Worm (Caenorhabditis elegans) whole organism, L4 larva: ENCODE measurements around the gene ZK637.12.
A peak's percentile ranks its signal among the peaks of the same experiment; 100 is the strongest.

Source experiments
- F44E2.7 ChIP-seq: fragments of 200-800 bp; sonication (Bioruptor generic); IDR thresholded peaks from 2 replicates; pipeline ENCODE4 v2.1.2; 2022; ENCODE audit warnings: missing genetic modification characterization, missing compliant biosample characterization
- R02D3.7 ChIP-seq: fragments of 150-350 bp; sonication (generic microtip); optimal IDR thresholded peaks from 3 replicates; lab custom pipeline; 2014; ENCODE audit warnings: missing biosample characterization, missing genetic modification characterization
- T26A8.4 ChIP-seq: fragments of 200-800 bp; sonication (Bioruptor generic); IDR thresholded peaks from 2 replicates; pipeline ENCODE4 v1.3.6; 2022; ENCODE audit warnings: missing genetic modification characterization, missing compliant biosample characterization
- ZK337.2 ChIP-seq: fragments of 200-800 bp; sonication (Bioruptor generic); IDR thresholded peaks from 2 replicates; pipeline ENCODE4 v1.3.6; 2022; ENCODE audit warnings: missing genetic modification reagents, missing genetic modification characterization, missing compliant biosample characterization
- ZK546.5 ChIP-seq, 2 experiments: sonication (generic microtip); optimal IDR thresholded peaks; 2 replicates each; lab custom pipeline; 2017; ENCODE audit warnings: missing biosample characterization in 2 of 2, missing genetic modification characterization in 2 of 2
- aha-1 ChIP-seq: fragments of 150-350 bp; peaks from one replicate; lab custom pipeline; 2014; ENCODE audit warnings: missing biosample characterization, missing genetic modification characterization
- ama-1 ChIP-seq: fragments of 150-350 bp; optimal IDR thresholded peaks from 2 replicates; lab custom pipeline; 2014; ENCODE audit warnings: inconsistent platforms, mixed read lengths
- ceh-20 ChIP-seq: fragments of 200-800 bp; sonication (Bioruptor generic); IDR thresholded peaks from 2 replicates; pipeline ENCODE4 v1.3.6; 2022; ENCODE audit warnings: missing genetic modification reagents, missing genetic modification characterization, missing compliant biosample characterization
- ceh-28 ChIP-seq: fragments of 150-350 bp; optimal IDR thresholded peaks from 2 replicates; lab custom pipeline; 2014; ENCODE audit warnings: missing biosample characterization, missing genetic modification reagents, missing genetic modification characterization
- daf-16 ChIP-seq, 3 experiments: sonication (generic microtip); optimal IDR thresholded peaks; 2 replicates each; lab custom pipeline; 2016 to 2017; ENCODE audit warnings: missing genetic modification characterization in 3 of 3, missing genetic modification reagents in 3 of 3, mild to moderate bottlenecking in 2 of 3, missing compliant biosample characterization in 2 of 3, missing biosample characterization in 1 of 3, moderate library complexity in 1 of 3
- daf-8 ChIP-seq: fragments of 200-800 bp; sonication (Bioruptor generic); IDR thresholded peaks from 2 replicates; pipeline ENCODE4 v1.3.6; 2022; ENCODE audit warnings: missing genetic modification characterization, missing compliant biosample characterization
- dmd-6 ChIP-seq: fragments of 200-800 bp; sonication (Bioruptor generic); IDR thresholded peaks from 2 replicates; pipeline ENCODE4 v1.3.6; 2022; ENCODE audit warnings: missing genetic modification reagents, missing genetic modification characterization, missing compliant biosample characterization
- egl-43 ChIP-seq: fragments of 200-800 bp; sonication (Bioruptor generic); IDR thresholded peaks from 2 replicates; pipeline ENCODE4 v1.3.6; 2022; ENCODE audit warnings: missing genetic modification reagents, missing genetic modification characterization, missing compliant biosample characterization
- fos-1 ChIP-seq: fragments of 150-350 bp; optimal IDR thresholded peaks from 2 replicates; lab custom pipeline; 2014; ENCODE audit warnings: missing biosample characterization, missing genetic modification characterization
- hlh-11 ChIP-seq: fragments of 200-800 bp; sonication (Bioruptor generic); optimal IDR thresholded peaks from 2 replicates; lab custom pipeline; 2018; ENCODE audit warnings: mild to moderate bottlenecking, missing genetic modification characterization, missing compliant biosample characterization
- hlh-30 ChIP-seq: sonication (generic microtip); optimal IDR thresholded peaks from 2 replicates; lab custom pipeline; 2017; ENCODE audit warnings: antibody characterized with exemption, mild to moderate bottlenecking, missing genetic modification characterization, missing compliant biosample characterization; ENCODE audit not compliant: insufficient read depth
- hmg-1.1 ChIP-seq: fragments of 200-800 bp; sonication (Bioruptor generic); IDR thresholded peaks from 2 replicates; pipeline ENCODE4 v1.3.6; 2022; ENCODE audit warnings: missing genetic modification reagents, missing genetic modification characterization, missing compliant biosample characterization
- lim-7 ChIP-seq: fragments of 200-800 bp; sonication (Bioruptor generic); IDR thresholded peaks from 2 replicates; pipeline ENCODE4 v1.3.6; 2022; ENCODE audit warnings: missing genetic modification characterization, missing compliant biosample characterization
- lin-1 ChIP-seq: fragments of 200-800 bp; sonication (Bioruptor generic); IDR thresholded peaks from 2 replicates; pipeline ENCODE4 v1.3.6; 2022; ENCODE audit warnings: missing genetic modification reagents, missing genetic modification characterization, missing compliant biosample characterization
- lin-15B ChIP-seq: fragments of 150-350 bp; sonication (generic microtip); optimal IDR thresholded peaks from 3 replicates; lab custom pipeline; 2014; ENCODE audit warnings: missing biosample characterization, missing genetic modification characterization
- lin-29 ChIP-seq: fragments of 200-800 bp; sonication (Bioruptor generic); IDR thresholded peaks from 2 replicates; pipeline ENCODE4 v1.3.6; 2022; ENCODE audit warnings: missing genetic modification reagents, missing genetic modification characterization, missing compliant biosample characterization
- lsy-2 ChIP-seq, 2 experiments: fragments of 150-350 bp in 1 of 2; sonication (generic microtip) in 1 of 2; optimal IDR thresholded peaks; 2 replicates each; lab custom pipeline; 2014 to 2017; ENCODE audit warnings: missing biosample characterization in 2 of 2, missing genetic modification characterization in 2 of 2
- mdt-29 ChIP-seq: fragments of 200-800 bp; sonication (Bioruptor generic); IDR thresholded peaks from 2 replicates; pipeline ENCODE4 v1.3.6; 2022; ENCODE audit warnings: missing genetic modification reagents, missing genetic modification characterization, missing compliant biosample characterization
- mep-1 ChIP-seq: fragments of 150-350 bp; sonication (generic microtip); optimal IDR thresholded peaks from 3 replicates; lab custom pipeline; 2014; ENCODE audit warnings: missing biosample characterization, missing genetic modification characterization
- nhr-11 ChIP-seq: fragments of 150-350 bp; optimal IDR thresholded peaks from 2 replicates; lab custom pipeline; 2014; ENCODE audit warnings: missing biosample characterization, missing genetic modification characterization
- nhr-41 ChIP-seq: fragments of 200-800 bp; sonication (Bioruptor generic); IDR thresholded peaks from 2 replicates; pipeline ENCODE4 v1.3.6; 2022; ENCODE audit warnings: missing genetic modification reagents, missing genetic modification characterization, missing compliant biosample characterization
- nhr-77 ChIP-seq: fragments of 150-350 bp; optimal IDR thresholded peaks from 2 replicates; lab custom pipeline; 2014; ENCODE audit warnings: missing biosample characterization, missing genetic modification characterization
- php-3 ChIP-seq: fragments of 200-800 bp; sonication (Bioruptor generic); IDR thresholded peaks from 2 replicates; pipeline ENCODE4 v1.3.6; 2022; ENCODE audit warnings: missing genetic modification reagents, missing genetic modification characterization, missing compliant biosample characterization
- rbr-2 ChIP-seq: sonication (generic microtip); optimal IDR thresholded peaks from 2 replicates; lab custom pipeline; 2016; ENCODE audit warnings: missing genotype, missing genetic modification characterization, missing compliant biosample characterization
- spr-3 ChIP-seq: fragments of 200-800 bp; sonication (Bioruptor generic); optimal IDR thresholded peaks from 2 replicates; lab custom pipeline; 2018; ENCODE audit warnings: mild to moderate bottlenecking, missing genetic modification characterization, missing compliant biosample characterization
- tag-97 ChIP-seq: fragments of 200-800 bp; sonication (Bioruptor generic); IDR thresholded peaks from 2 replicates; pipeline ENCODE4 v1.3.6; 2022; ENCODE audit warnings: missing genetic modification characterization, missing compliant biosample characterization
- zip-2 ChIP-seq: fragments of 150-350 bp; optimal IDR thresholded peaks from 2 replicates; lab custom pipeline; 2014; ENCODE audit warnings: missing biosample characterization, missing genetic modification characterization
- ztf-11 ChIP-seq: fragments of 150-350 bp; optimal IDR thresholded peaks from 2 replicates; lab custom pipeline; 2014; ENCODE audit warnings: missing biosample characterization, missing genetic modification characterization

ZK637.12 gene

DNA sequence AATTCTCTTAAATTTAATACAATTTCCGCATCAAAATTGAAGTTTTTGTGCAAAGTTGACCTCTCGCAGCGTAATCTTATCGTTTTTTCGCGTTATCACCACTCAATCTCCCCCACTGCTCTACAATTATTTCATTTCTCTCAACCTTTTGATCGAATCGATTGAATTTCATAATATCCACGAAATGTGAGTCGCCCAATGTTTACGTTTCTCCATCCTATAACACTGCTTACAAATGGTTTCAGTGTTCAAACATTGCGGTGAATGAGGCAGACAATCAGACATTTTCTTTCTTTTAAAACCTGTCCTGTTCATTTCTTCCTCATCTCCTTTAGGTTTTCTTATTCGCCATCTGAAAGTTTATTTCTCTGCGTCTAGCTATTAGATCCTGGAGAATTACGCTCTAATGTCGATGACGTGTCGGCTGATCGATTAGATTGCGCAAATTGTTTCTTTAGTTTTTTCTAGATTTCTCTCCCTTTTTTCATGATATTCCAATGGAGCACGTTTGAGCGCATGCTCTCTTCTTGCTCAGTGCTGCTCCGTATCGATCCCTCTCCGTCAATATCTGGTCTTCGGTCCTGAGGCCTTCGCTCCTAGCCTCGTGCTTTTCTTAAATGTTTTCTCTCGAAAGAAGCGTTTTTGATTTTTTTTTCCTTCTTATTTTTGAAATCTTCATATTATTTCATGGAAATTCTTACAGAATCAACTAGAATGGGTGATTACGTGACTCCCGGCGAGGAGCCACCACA is 18.9 kb upstream of the ZK637.12 start, which contains the start of gene unc-32 (continued):
- peak; percentile 34; the same call in 1 of the 2 replicates for TF ChIP-seq T26A8.4
- no peak for TF ChIP-seq lin-15B (tag; lab: Kevin White, UChicago)
- TF ChIP-seq zip-2 (tag; lab: Kevin White, UChicago): no peak
- TF ChIP-seq F44E2.7: no peak
- peak; percentile 71 for TF ChIP-seq hlh-30 (tag; lab: Kevin White, UChicago)
- TF ChIP-seq nhr-77 (tag; lab: Kevin White, UChicago): no peak
- peak; percentile 53 for TF ChIP-seq rbr-2 (tag; lab: Kevin White, UChicago)
- no peak for TF ChIP-seq nhr-11
- peak; percentile 37 for TF ChIP-seq hlh-11 (tag; lab: Kevin White, UChicago)

DNA sequence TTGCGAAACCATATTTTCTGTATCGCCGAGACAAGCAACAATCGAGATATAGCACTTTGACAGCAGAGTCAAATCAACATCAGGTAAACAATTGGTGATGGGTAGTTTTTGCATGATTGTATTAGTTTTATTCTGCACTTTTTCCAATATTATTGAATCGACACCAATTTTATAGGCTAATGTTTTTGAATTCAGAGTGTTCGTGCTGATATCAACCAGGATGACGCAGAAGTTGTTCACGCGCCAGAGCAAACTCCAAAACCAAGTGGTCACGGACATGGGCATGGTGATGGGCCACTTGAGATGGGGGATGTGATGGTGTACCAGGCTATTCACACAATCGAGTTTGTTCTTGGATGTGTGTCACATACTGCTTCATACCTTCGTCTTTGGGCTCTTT is 13.9 kb upstream of the ZK637.12 start:
- TF ChIP-seq daf-16 (GFP tag; optimal IDR thresholded peaks at IDR 0.05; lab: Kevin White, UChicago): no peak
- TF ChIP-seq daf-16 (tag; optimal IDR thresholded peaks at IDR 0.05; lab: Kevin White, UChicago): no peak
- TF ChIP-seq aha-1 (tag; lab: Kevin White, UChicago): peak; percentile 95
- TF ChIP-seq, all 104 proteins: peak for 1

DNA sequence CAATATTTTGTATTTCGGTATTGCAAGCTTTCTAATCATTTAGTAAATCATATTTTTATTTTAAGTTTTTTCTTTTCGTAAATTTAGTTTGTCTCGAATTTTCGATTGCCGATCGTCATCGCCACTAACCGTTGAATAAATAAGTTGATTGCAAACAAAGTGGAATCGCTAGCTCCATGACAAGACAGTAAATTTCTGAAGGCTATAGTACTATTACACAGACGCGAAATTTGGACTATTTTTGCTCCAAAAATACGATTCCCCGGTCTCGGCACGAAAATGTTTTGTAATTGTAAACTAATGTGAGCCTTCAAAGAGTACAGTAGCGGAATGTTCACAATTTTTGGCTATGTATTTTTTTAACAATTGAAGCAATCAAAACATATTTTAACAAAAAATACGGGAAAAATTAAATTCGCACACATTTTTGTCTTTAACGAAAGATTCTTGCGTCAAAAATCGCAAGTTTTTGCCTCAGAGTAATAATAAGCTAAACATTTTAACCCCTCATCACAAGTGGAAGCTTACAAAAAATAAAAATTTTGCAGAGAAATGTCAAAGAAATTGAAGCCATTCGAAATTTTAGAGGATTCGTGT is 12.3 kb upstream of the ZK637.12 start, which contains the start of gene tpk-1:
TSS of gene tpk-1 (plus strand) at position 547 of the 597 bp plus-strand sequence.
- TF ChIP-seq mep-1 (tag; lab: Kevin White, UChicago) (peak; percentile 19), ceh-20 (GFP tag; lab: Robert Waterston, UW) (no peak), fos-1 (tag; lab: Kevin White, UChicago) (no peak), tag-97 (no peak), egl-43 (GFP tag; lab: Robert Waterston, UW) (no peak), mdt-29 (GFP tag; lab: Robert Waterston, UW) (0 out of 2 replicates have a peak, but pooled peaks have one; percentile 9), nhr-41 (GFP tag; lab: Robert Waterston, UW) (no peak), daf-16 (GFP tag; optimal IDR thresholded peaks at IDR 0.05; lab: Kevin White, UChicago) (no peak), daf-16 (tag; optimal IDR thresholded peaks at IDR 0.05; lab: Kevin White, UChicago) (no peak), T26A8.4 (peak; percentile 27; the same call in 1 of the 2 replicates), ZK337.2 (GFP tag; lab: Robert Waterston, UW) (no peak), zip-2 (tag; lab: Kevin White, UChicago) (no peak), ama-1 (lab: Kevin White, UChicago) (peak; percentile 68)

DNA sequence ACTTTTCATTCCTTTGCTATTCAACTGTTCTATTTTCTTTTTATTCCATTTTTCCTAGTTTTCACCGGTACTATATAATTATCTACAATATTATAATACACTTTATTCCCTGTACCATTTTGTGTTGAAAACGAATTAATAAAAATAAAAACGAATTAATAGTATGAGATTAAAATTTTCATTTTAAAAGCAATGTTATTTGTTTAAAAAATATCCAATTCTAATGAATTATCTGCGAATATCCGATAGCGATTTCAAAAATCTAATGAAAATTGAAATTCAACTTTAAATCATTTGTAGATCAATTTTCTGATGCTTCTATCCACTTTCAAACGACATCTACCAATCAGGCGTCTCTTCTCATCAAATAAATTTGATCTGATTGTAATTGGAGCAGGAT is 10.6 kb upstream of the ZK637.12 start, which contains the start of gene trxr-2:
TSS of gene trxr-2 (plus strand) at position 301 of the 400 bp plus-strand sequence.
- TF ChIP-seq zip-2 (tag; lab: Kevin White, UChicago): no peak
- no peak for TF ChIP-seq nhr-77 (tag; lab: Kevin White, UChicago)
- TF ChIP-seq spr-3 (GFP tag; lab: Kevin White, UChicago): no peak
- TF ChIP-seq php-3 (GFP tag; lab: Robert Waterston, UW): no peak
- TF ChIP-seq ztf-11 (tag; lab: Kevin White, UChicago): no peak
- no peak for TF ChIP-seq hmg-1.1 (GFP tag; lab: Robert Waterston, UW)
- no peak for TF ChIP-seq daf-8 (GFP tag; lab: Robert Waterston, UW)
- TF ChIP-seq lsy-2 (tag; optimal IDR thresholded peaks at IDR 0.05; lab: Kevin White, UChicago): no peak
- no peak for TF ChIP-seq lin-29 (GFP tag; lab: Robert Waterston, UW)
- no peak for TF ChIP-seq ceh-28 (tag; lab: Kevin White, UChicago)
- no peak for TF ChIP-seq dmd-6 (GFP tag; lab: Robert Waterston, UW)
- TF ChIP-seq lim-7: no peak
- TF ChIP-seq hlh-30 (tag; lab: Kevin White, UChicago): no peak
- no peak for TF ChIP-seq R02D3.7
- no peak for TF ChIP-seq ZK546.5 (tag; optimal IDR thresholded peaks at IDR 0.05; lab: Kevin White, UChicago)
- TF ChIP-seq lin-1 (GFP tag; lab: Robert Waterston, UW): no peak
